In genomic region chr3L:15677662-15678061, dm6 we compare ENCODE assay signal across 1 fruit fly cellular context.
TF ChIP-seq lines count a peak whose summit lies in the region.

No protein-coding gene starts in this region.

TF ChIP-seq in whole organism, embryonic, 481 proteins besides CTCF, POLR2A, EP300 and RAD21 (continued from another document):
- TF ChIP-seq Ada2b (GFP tag; IDR thresholded peaks at IDR 0.05; lab: Robert Waterston, UW) (0 out of 2 replicates have a peak, but pooled peaks have one; percentile 14), CG15269 (tag; optimal IDR thresholded peaks at IDR 0.05; lab: Kevin White, UChicago) (peak; percentile 12), CG7839 (tag; optimal IDR thresholded peaks at IDR 0.05; lab: Kevin White, UChicago) (peak; percentile 29), Side (GFP tag; optimal IDR thresholded peaks at IDR 0.05; lab: Kevin White, UChicago) (no peak), CG6854 (GFP tag; optimal IDR thresholded peaks at IDR 0.05; lab: Kevin White, UChicago) (no peak), CG10431 (GFP tag; optimal IDR thresholded peaks at IDR 0.05; lab: Kevin White, UChicago) (no peak), CG5953 (GFP tag; IDR thresholded peaks at IDR 0.05; lab: Robert Waterston, UW) (no peak), CG3065 (GFP tag; optimal IDR thresholded peaks at IDR 0.05; lab: Kevin White, UChicago) (no peak), CG31441 (GFP tag; IDR thresholded peaks at IDR 0.05; lab: Robert Waterston, UW) (0 out of 2 replicates have a peak, but pooled peaks have one; percentile 12), unpg (GFP tag; optimal IDR thresholded peaks at IDR 0.05; lab: Kevin White, UChicago) (peak; percentile 17), CG8924 (tag; optimal IDR thresholded peaks at IDR 0.05; lab: Kevin White, UChicago) (peak; percentile 1), Doc3 (GFP tag; IDR thresholded peaks at IDR 0.05; lab: Robert Waterston, UW; ENCODE audit: partially characterized antibody) (no peak), CG7556 (GFP tag; optimal IDR thresholded peaks at IDR 0.05; lab: Kevin White, UChicago) (peak; percentile 8), az2 (GFP tag; optimal IDR thresholded peaks at IDR 0.05; lab: Kevin White, UChicago) (peak; percentile 4), CG4820 (GFP tag; optimal IDR thresholded peaks at IDR 0.05; lab: Kevin White, UChicago) (peak; percentile 7), ci (GFP tag; IDR thresholded peaks at IDR 0.05; lab: Robert Waterston, UW) (peak; percentile 56; the same call in 1 of the 3 replicates), zen (tag; optimal IDR thresholded peaks at IDR 0.05; lab: Kevin White, UChicago) (no peak), dmrt99B (tag; optimal IDR thresholded peaks at IDR 0.05; lab: Kevin White, UChicago) (peak; percentile 1), stwl (tag; optimal IDR thresholded peaks at IDR 0.05; lab: Kevin White, UChicago) (no peak), grau (tag; optimal IDR thresholded peaks at IDR 0.05; lab: Kevin White, UChicago) (peak; percentile 18), Blimp-1 (GFP tag; optimal IDR thresholded peaks at IDR 0.05; lab: Kevin White, UChicago) (peak; percentile 25), Ets65A (GFP tag; lab: Kevin White, UChicago) (peak; percentile 94), Hr51 (GFP tag; optimal IDR thresholded peaks at IDR 0.05; lab: Kevin White, UChicago) (peak in 1 of 2 experiments; percentile 10), CG11723 (GFP tag; optimal IDR thresholded peaks at IDR 0.05; lab: Kevin White, UChicago) (no peak), CG10321 (GFP tag; IDR thresholded peaks at IDR 0.05; lab: Robert Waterston, UW) (0 out of 2 replicates have a peak, but pooled peaks have one; percentile 5), CG17359 (tag; optimal IDR thresholded peaks at IDR 0.05; lab: Kevin White, UChicago) (peak; percentile 30), CG2678 (tag; optimal IDR thresholded peaks at IDR 0.05; lab: Kevin White, UChicago) (peak; percentile 33)
TF ChIP-seq in whole organism, embryonic: peak in this region for 36.
